Worm (Caenorhabditis elegans) whole organism, midembryonic: ENCODE results near the gene daao-1.

Experiments
- T22C8.4 ChIP-seq: fragments of 200-800 bp; sonication (Bioruptor generic); IDR thresholded peaks from 2 replicates; pipeline ENCODE4 v1.3.6; 2022; ENCODE audit warnings: missing genetic modification characterization, missing compliant biosample characterization
- cog-1 ChIP-seq: sonication (generic microtip); optimal IDR thresholded peaks from 2 replicates; lab custom pipeline; 2016; ENCODE audit warnings: missing genetic modification characterization, missing compliant biosample characterization
- flt-1 ChIP-seq: fragments of 200-800 bp; sonication (Bioruptor generic); IDR thresholded peaks from 2 replicates; pipeline ENCODE4 v1.3.6; 2022; ENCODE audit warnings: missing genetic modification characterization, missing compliant biosample characterization
- klf-2 ChIP-seq: fragments of 200-800 bp; sonication (Bioruptor generic); conservative IDR thresholded peaks from 2 replicates; pipeline ENCODE4 v1.3.6; 2022; ENCODE audit warnings: missing genetic modification reagents, missing genetic modification characterization, missing compliant biosample characterization
- med-1 ChIP-seq: sonication (generic microtip); optimal IDR thresholded peaks from 2 replicates; lab custom pipeline; 2017; ENCODE audit warnings: missing genetic modification characterization, mild to moderate bottlenecking, missing compliant biosample characterization, antibody characterized with exemption, missing genetic modification reagents; ENCODE audit not compliant: insufficient read depth
- ref-1 ChIP-seq: fragments of 200-800 bp; sonication (Bioruptor generic); conservative IDR thresholded peaks from 2 replicates; pipeline ENCODE4 v1.3.6; 2022; ENCODE audit warnings: missing genetic modification reagents, missing genetic modification characterization, missing compliant biosample characterization
- tab-1 ChIP-seq: fragments of 200-800 bp; sonication (Bioruptor generic); IDR thresholded peaks from 2 replicates; pipeline ENCODE4 v1.3.6; 2022; ENCODE audit warnings: missing genetic modification characterization, missing compliant biosample characterization
- ztf-23 ChIP-seq: fragments of 200-800 bp; sonication (Bioruptor generic); IDR thresholded peaks from 2 replicates; pipeline ENCODE4 v1.3.6; 2022; ENCODE audit warnings: missing genetic modification reagents, missing genetic modification characterization, missing compliant biosample characterization
- ztf-29 ChIP-seq: fragments of 200-800 bp; sonication (Bioruptor generic); IDR thresholded peaks from 2 replicates; pipeline ENCODE4 v1.3.6; 2022; ENCODE audit warnings: missing genetic modification reagents, missing genetic modification characterization, missing compliant biosample characterization

Gene daao-1

DNA sequence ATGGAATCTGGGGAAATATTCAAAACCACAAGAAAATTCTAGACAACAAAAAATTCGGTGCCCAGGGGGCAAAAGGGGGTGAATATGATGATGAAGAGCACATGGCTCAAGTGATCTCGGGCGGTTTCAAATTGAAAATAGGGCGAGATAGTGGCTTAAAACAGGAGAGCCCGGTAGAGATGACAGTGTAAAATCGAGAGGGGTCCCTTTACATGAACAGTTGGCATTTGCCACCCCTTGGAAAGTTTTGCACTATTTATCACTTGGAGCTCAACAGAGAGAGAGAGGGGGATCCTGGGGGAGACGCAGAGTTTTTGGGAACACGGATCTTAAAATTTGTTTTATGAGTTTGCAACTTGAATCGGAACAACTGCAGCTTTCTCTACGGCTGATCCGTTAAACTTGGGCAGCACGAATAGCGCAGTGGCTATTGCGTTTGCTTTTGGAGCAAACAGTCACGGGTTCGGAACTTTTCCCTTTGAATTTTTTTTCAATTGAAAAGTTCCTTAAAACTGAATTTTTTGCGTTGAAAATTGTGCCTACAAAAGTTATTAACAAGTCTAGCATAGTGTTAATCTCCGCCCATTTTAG, 51.5 kb downstream of the daao-1 start:
- TF ChIP-seq med-1 (GFP tag; lab: Kevin White, UChicago) (no peak), cog-1 (tag; lab: Kevin White, UChicago) (no peak), T22C8.4 (no peak), klf-2 (GFP tag; lab: Robert Waterston, UW) (no peak), ztf-23 (GFP tag; lab: Robert Waterston, UW) (no peak), ref-1 (GFP tag; lab: Robert Waterston, UW) (no peak), tab-1 (no peak), ztf-29 (GFP tag; lab: Robert Waterston, UW) (no peak), flt-1 (GFP tag; lab: Robert Waterston, UW) (no peak)

DNA sequence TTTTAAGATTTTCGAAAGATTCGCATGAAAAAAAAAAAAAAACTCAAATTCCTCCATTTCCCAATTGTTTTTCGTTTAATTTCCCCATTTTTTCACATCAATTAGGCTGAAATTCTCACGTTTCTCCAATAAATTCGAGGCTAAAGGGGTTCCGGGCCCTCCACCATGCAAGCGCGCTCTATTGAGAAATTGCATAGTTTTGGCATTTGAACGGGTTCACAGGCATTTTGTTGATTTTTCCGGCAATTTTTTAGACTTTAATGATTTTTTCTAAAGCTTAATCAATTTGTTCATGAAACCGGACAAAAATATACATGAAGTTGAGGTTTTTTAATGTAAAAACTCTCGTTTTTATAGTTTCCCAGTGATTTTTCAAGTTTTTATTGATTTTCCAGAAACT, 52.1 kb downstream of the daao-1 start:
- TF ChIP-seq med-1 (GFP tag; lab: Kevin White, UChicago) (no peak), ztf-23 (GFP tag; lab: Robert Waterston, UW) (peak; percentile 42; the same call in 1 of the 2 replicates)

DNA sequence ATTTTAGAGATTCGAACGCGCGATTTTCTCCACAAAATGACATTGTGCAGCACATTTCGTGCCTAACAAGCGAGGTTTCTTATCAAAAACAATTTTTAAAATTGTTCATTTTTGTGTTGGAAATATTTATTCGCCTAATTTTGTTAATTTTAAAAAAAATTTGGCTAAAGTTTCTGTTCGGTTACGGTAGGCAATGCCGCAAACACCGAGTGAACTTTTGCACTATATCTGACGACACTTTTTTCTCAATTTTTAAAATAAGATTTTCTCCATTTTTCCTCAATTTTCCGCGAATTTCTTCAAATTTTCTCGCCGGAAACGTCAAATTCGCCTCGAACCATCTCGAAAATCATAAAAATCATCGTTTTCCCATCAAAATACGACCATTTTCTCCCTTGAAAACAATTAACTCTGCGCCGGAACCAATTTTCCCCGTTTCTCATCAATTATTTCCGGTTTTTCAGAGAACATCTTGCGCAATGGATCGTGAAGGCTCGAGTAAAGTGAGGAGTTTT, 52.6 kb downstream of the daao-1 start, which contains the start of gene Y69A2AR.1:
Gene Y69A2AR.1, plus strand, starts transcription at position 465 of the 515 bp plus-strand sequence.
- no peak for TF ChIP-seq ztf-23 (GFP tag; lab: Robert Waterston, UW)
- TF ChIP-seq T22C8.4 = no peak
- TF ChIP-seq flt-1 (GFP tag; lab: Robert Waterston, UW) = no peak
- TF ChIP-seq ref-1 (GFP tag; lab: Robert Waterston, UW) = no peak
- no peak for TF ChIP-seq ztf-29 (GFP tag; lab: Robert Waterston, UW)
- TF ChIP-seq klf-2 (GFP tag; lab: Robert Waterston, UW) = no peak
- TF ChIP-seq cog-1 (tag; lab: Kevin White, UChicago) = no peak
- TF ChIP-seq med-1 (GFP tag; lab: Kevin White, UChicago) = no peak
- no peak for TF ChIP-seq tab-1
